Fruit fly (Drosophila melanogaster) whole organism, embryonic: ENCODE data around the gene CG33784.

Experiments
- CG10147 ChIP-seq: fragments of 200-800 bp; sonication (Bioruptor generic); optimal IDR thresholded peaks from 2 replicates; lab custom pipeline; 2019; ENCODE audit warnings: missing biosample characterization, mild to moderate bottlenecking, missing genetic modification characterization, moderate library complexity
- CG11560 ChIP-seq: fragments of 200-800 bp; sonication (Bioruptor generic); IDR thresholded peaks from 3 replicates; pipeline ENCODE4 v1.3.6; 2022; ENCODE audit warnings: missing biosample characterization, missing genetic modification characterization
- CG12391 ChIP-seq: fragments of 200-800 bp; sonication (Bioruptor generic); optimal IDR thresholded peaks from 3 replicates; lab custom pipeline; 2018; ENCODE audit warnings: missing biosample characterization, mild to moderate bottlenecking, missing genetic modification characterization, moderate library complexity
- CG12744 ChIP-seq: fragments of 200-800 bp; sonication (Bioruptor generic); optimal IDR thresholded peaks from 2 replicates; lab custom pipeline; 2016; ENCODE audit warnings: missing biosample characterization, missing genetic modification characterization
- CG13123 ChIP-seq: fragments of 200-800 bp; sonication (Bioruptor generic); optimal IDR thresholded peaks from 2 replicates; lab custom pipeline; 2016; ENCODE audit warnings: missing biosample characterization, missing genetic modification characterization
- CG13894 ChIP-seq: fragments of 200-800 bp; sonication (Bioruptor generic); optimal IDR thresholded peaks from 3 replicates; lab custom pipeline; 2018; ENCODE audit warnings: missing biosample characterization, mild to moderate bottlenecking, missing genetic modification characterization, moderate library complexity
- CG17612 ChIP-seq: fragments of 200-800 bp; sonication (Bioruptor generic); IDR thresholded peaks from 2 replicates; pipeline ENCODE4 v1.3.6; 2022; ENCODE audit warnings: missing biosample characterization, missing genetic modification characterization
- CG17802 ChIP-seq: fragments of 200-800 bp; sonication (Bioruptor generic); optimal IDR thresholded peaks from 2 replicates; lab custom pipeline; 2018; ENCODE audit warnings: missing biosample characterization, mild to moderate bottlenecking, missing genetic modification characterization, moderate library complexity
- CG17912 ChIP-seq: fragments of 200-800 bp; sonication (Bioruptor generic); optimal IDR thresholded peaks from 2 replicates; lab custom pipeline; 2018; ENCODE audit warnings: missing biosample characterization, mild to moderate bottlenecking, missing genetic modification characterization
- CG18011 ChIP-seq: fragments of 200-800 bp; sonication (Bioruptor generic); optimal IDR thresholded peaks from 2 replicates; lab custom pipeline; 2017; ENCODE audit warnings: missing biosample characterization, missing genetic modification characterization, mild to moderate bottlenecking, moderate library complexity, missing genotype
- CG18476 ChIP-seq: fragments of 200-800 bp; sonication (Bioruptor generic); optimal IDR thresholded peaks from 2 replicates; lab custom pipeline; 2016; ENCODE audit warnings: missing biosample characterization, mild to moderate bottlenecking, missing genetic modification characterization
- CG2678 ChIP-seq: fragments of 200-800 bp; sonication (Bioruptor generic); optimal IDR thresholded peaks from 3 replicates; lab custom pipeline; 2019; ENCODE audit warnings: missing biosample characterization, mild to moderate bottlenecking, missing genetic modification characterization, moderate library complexity
- CG3407 ChIP-seq: fragments of 200-800 bp; sonication (Bioruptor generic); optimal IDR thresholded peaks from 2 replicates; lab custom pipeline; 2018; ENCODE audit warnings: missing biosample characterization, mild to moderate bottlenecking, missing genetic modification characterization
- CG34376 ChIP-seq: fragments of 200-800 bp; sonication (Bioruptor generic); optimal IDR thresholded peaks from 2 replicates; lab custom pipeline; 2018; ENCODE audit warnings: missing biosample characterization, mild to moderate bottlenecking, missing genetic modification characterization
- CG4328 ChIP-seq: fragments of 200-800 bp; sonication (Bioruptor generic); optimal IDR thresholded peaks from 3 replicates; lab custom pipeline; 2017; ENCODE audit warnings: missing biosample characterization, missing genetic modification reagents, missing genetic modification characterization
- CG6175 ChIP-seq: fragments of 200-800 bp; sonication (Bioruptor generic); IDR thresholded peaks from 3 replicates; pipeline ENCODE4 v1.3.6; 2022; ENCODE audit warnings: missing biosample characterization, missing genetic modification characterization
- CG7987 ChIP-seq: fragments of 200-800 bp; sonication (Bioruptor generic); optimal IDR thresholded peaks from 2 replicates; lab custom pipeline; 2018; ENCODE audit warnings: missing biosample characterization, mild to moderate bottlenecking, missing genetic modification characterization, moderate library complexity
- CG8290 ChIP-seq, 3 experiments: fragments of 200-800 bp; sonication (Bioruptor generic); optimal IDR thresholded peaks; 2 replicates each; lab custom pipeline; 2016 to 2019; ENCODE audit warnings: missing biosample characterization in 3 of 3, missing genetic modification characterization in 3 of 3, mild to moderate bottlenecking in 2 of 3, moderate library complexity in 1 of 3
- CG8359 ChIP-seq: fragments of 200-800 bp; sonication (Bioruptor generic); optimal IDR thresholded peaks from 2 replicates; lab custom pipeline; 2017; ENCODE audit warnings: missing biosample characterization, mild to moderate bottlenecking, missing genetic modification characterization, borderline replicate concordance
- CG9609 ChIP-seq: fragments of 200-800 bp; sonication (Bioruptor generic); optimal IDR thresholded peaks from 3 replicates; lab custom pipeline; 2016; ENCODE audit warnings: missing biosample characterization, missing genetic modification characterization
- Chrac-16 ChIP-seq: fragments of 200-800 bp; sonication (Bioruptor generic); optimal IDR thresholded peaks from 3 replicates; lab custom pipeline; 2016; ENCODE audit warnings: missing biosample characterization, missing genetic modification characterization
- Deaf1 ChIP-seq: fragments of 200-800 bp; optimal IDR thresholded peaks from 3 replicates; lab custom pipeline; 2019; ENCODE audit warnings: missing biosample characterization, mild to moderate bottlenecking, missing genetic modification characterization, moderate library complexity
- Dll ChIP-seq: fragments of 200-800 bp; sonication (Bioruptor generic); IDR thresholded peaks from 4 replicates; pipeline ENCODE4 v1.3.6; 2022; ENCODE audit warnings: missing biosample characterization, missing genetic modification characterization; ENCODE audit not compliant: partially characterized antibody
- Doc2 ChIP-seq: fragments of 200-800 bp; sonication (Bioruptor generic); IDR thresholded peaks from 2 replicates; pipeline ENCODE4 v1.3.6; 2022; ENCODE audit warnings: missing biosample characterization, missing genetic modification characterization
- Dp ChIP-seq: fragments of 200-800 bp; sonication (Bioruptor generic); optimal IDR thresholded peaks from 2 replicates; lab custom pipeline; 2018; ENCODE audit warnings: missing biosample characterization, mild to moderate bottlenecking, missing genetic modification characterization, moderate library complexity
- Dref ChIP-seq: fragments of 200-800 bp; sonication (Bioruptor generic); IDR thresholded peaks from 2 replicates; pipeline ENCODE4 v1.3.6; 2022; ENCODE audit warnings: missing biosample characterization, missing genetic modification characterization
- E2f1 ChIP-seq: fragments of 200-800 bp; sonication (Bioruptor generic); IDR thresholded peaks from 2 replicates; pipeline ENCODE4 v1.3.6; 2022; ENCODE audit warnings: missing biosample characterization, missing genetic modification characterization
- Ets97D ChIP-seq: fragments of 200-800 bp; sonication (Bioruptor generic); optimal IDR thresholded peaks from 3 replicates; lab custom pipeline; 2016; ENCODE audit warnings: missing biosample characterization, missing genetic modification characterization
- Meics ChIP-seq: fragments of 200-800 bp; sonication (Bioruptor generic); optimal IDR thresholded peaks from 2 replicates; lab custom pipeline; 2017; ENCODE audit warnings: missing biosample characterization, mild to moderate bottlenecking, missing genetic modification characterization
- Opbp ChIP-seq: fragments of 200-800 bp; sonication (Bioruptor generic); IDR thresholded peaks from 3 replicates; pipeline ENCODE4 v1.3.6; 2022; ENCODE audit warnings: missing biosample characterization, missing genetic modification characterization; ENCODE audit not compliant: partially characterized antibody
- Poxn ChIP-seq: fragments of 200-800 bp; sonication (Bioruptor generic); IDR thresholded peaks from 2 replicates; pipeline ENCODE4 v1.3.6; 2022; ENCODE audit warnings: missing biosample characterization, missing genetic modification characterization
- Sin3A ChIP-seq: fragments of >200 bp; optimal IDR thresholded peaks from 2 replicates; lab custom pipeline; 2018
- Taf1 ChIP-seq: fragments of 200-800 bp; sonication (Bioruptor generic); IDR thresholded peaks from 2 replicates; pipeline ENCODE4 v1.3.6; 2022; ENCODE audit warnings: missing biosample characterization, missing genetic modification characterization
- Xbp1 ChIP-seq: fragments of 200-800 bp; sonication (Bioruptor generic); optimal IDR thresholded peaks from 3 replicates; lab custom pipeline; 2016; ENCODE audit warnings: missing biosample characterization, mild to moderate bottlenecking, missing genetic modification characterization
- bab2 ChIP-seq: fragments of 200-800 bp; sonication (Bioruptor generic); optimal IDR thresholded peaks from 2 replicates; lab custom pipeline; 2016; ENCODE audit warnings: missing biosample characterization, missing genetic modification characterization
- da ChIP-seq: fragments of 200-800 bp; sonication (Bioruptor generic); optimal IDR thresholded peaks from 2 replicates; lab custom pipeline; 2016; ENCODE audit warnings: missing biosample characterization, missing genetic modification characterization
- esg ChIP-seq: fragments of 200-800 bp; sonication (Bioruptor generic); conservative IDR thresholded peaks from 2 replicates; pipeline ENCODE4 v1.3.6; 2022; ENCODE audit warnings: missing biosample characterization, missing genetic modification characterization
- fru ChIP-seq: fragments of >200 bp; optimal IDR thresholded peaks from 2 replicates; lab custom pipeline; 2017
- jing ChIP-seq: fragments of 200-800 bp; sonication (Bioruptor generic); optimal IDR thresholded peaks from 2 replicates; lab custom pipeline; 2018; ENCODE audit warnings: missing biosample characterization, mild to moderate bottlenecking, missing genetic modification characterization
- kah ChIP-seq: fragments of 200-800 bp; sonication (Bioruptor generic); optimal IDR thresholded peaks from 2 replicates; lab custom pipeline; 2018; ENCODE audit warnings: missing biosample characterization, mild to moderate bottlenecking, missing genetic modification characterization
- lov ChIP-seq, 2 experiments: fragments of 200-800 bp in 1 of 2; fragments of >200 bp in 1 of 2; sonication (Bioruptor generic) in 1 of 2; IDR thresholded peaks in 1 of 2; optimal IDR thresholded peaks in 1 of 2; 2 replicates in 1 of 2; 3 replicates in 1 of 2; pipeline versions ENCODE4 v1.3.6 to Lab custom; 2017 to 2022; ENCODE audit warnings: missing biosample characterization in 1 of 2, missing genetic modification characterization in 1 of 2
- nom ChIP-seq: fragments of 200-800 bp; sonication (Bioruptor generic); optimal IDR thresholded peaks from 2 replicates; lab custom pipeline; 2017; ENCODE audit warnings: missing biosample characterization, missing genetic modification characterization, mild to moderate bottlenecking, moderate library complexity, missing genetic modification reagents
- onecut ChIP-seq: fragments of 200-800 bp; sonication (Bioruptor generic); IDR thresholded peaks from 2 replicates; pipeline ENCODE4 v1.3.6; 2022; ENCODE audit warnings: missing biosample characterization, missing genetic modification characterization
- prd ChIP-seq, 3 experiments: fragments of >200 bp in 2 of 3; fragments of 200-800 bp in 1 of 3; sonication (Bioruptor generic) in 1 of 3; optimal IDR thresholded peaks in 2 of 3; IDR thresholded peaks in 1 of 3; 2 replicates in 2 of 3; 3 replicates in 1 of 3; pipeline versions ENCODE4 v1.3.6 to Lab custom; 2017 to 2022; ENCODE audit warnings: missing biosample characterization in 1 of 3, missing genetic modification characterization in 1 of 3
- row ChIP-seq: fragments of 200-800 bp; sonication (Bioruptor generic); IDR thresholded peaks from 3 replicates; pipeline ENCODE4 v1.3.6; 2022; ENCODE audit warnings: missing biosample characterization, missing genetic modification characterization
- sim ChIP-seq: fragments of 200-800 bp; sonication (Bioruptor generic); IDR thresholded peaks from 2 replicates; pipeline ENCODE4 v1.3.6; 2022; ENCODE audit warnings: missing biosample characterization, missing genetic modification characterization
- sima ChIP-seq: fragments of 200-800 bp; sonication (Bioruptor generic); optimal IDR thresholded peaks from 2 replicates; lab custom pipeline; 2016; ENCODE audit warnings: missing biosample characterization, missing genetic modification characterization
- zfh1 ChIP-seq: fragments of 200-800 bp; sonication (Bioruptor generic); IDR thresholded peaks from 3 replicates; pipeline ENCODE4 v1.3.6; 2022; ENCODE audit warnings: missing biosample characterization, missing genetic modification characterization

CG33784 gene

dm6 chr3R:10097531-10098295 is 30.0 kb downstream of the CG33784 start (continued):
- TF ChIP-seq kah (GFP tag; lab: Kevin White, UChicago) (no peak), CG7987 (GFP tag; lab: Kevin White, UChicago) (peak; percentile 81), CG17802 (tag; lab: Kevin White, UChicago) (no peak), E2f1 (GFP tag; lab: Robert Waterston, UW) (peak; percentile 55; the same call in 1 of the 2 replicates), CG17912 (GFP tag; lab: Kevin White, UChicago) (no peak), prd (optimal IDR thresholded peaks at IDR 0.05; lab: Kevin White, UChicago) (no peak), prd (GFP tag; IDR thresholded peaks at IDR 0.05; lab: Robert Waterston, UW) (peak; percentile 70), Sin3A (lab: Kevin White, UChicago) (no peak), CG17612 (GFP tag; lab: Robert Waterston, UW) (peak; percentile 36; the same call in 1 of the 2 replicates), CG13123 (GFP tag; lab: Kevin White, UChicago) (no peak), CG2678 (peak; percentile 82), Taf1 (GFP tag; lab: Robert Waterston, UW) (peak; percentile 50; the same call in 1 of the 2 replicates), jing (GFP tag; lab: Kevin White, UChicago) (no peak), Meics (GFP tag; lab: Kevin White, UChicago) (peak; percentile 74), da (GFP tag; lab: Kevin White, UChicago) (no peak), Dll (GFP tag; lab: Robert Waterston, UW) (0 out of 4 replicates have a peak, but pooled peaks have one; percentile 37), Doc2 (GFP tag; lab: Robert Waterston, UW) (no peak), Dref (no peak), CG34376 (peak; percentile 99), CG3407 (GFP tag; lab: Kevin White, UChicago) (no peak), CG13894 (peak; percentile 56), lov (optimal IDR thresholded peaks at IDR 0.05; lab: Kevin White, UChicago) (no peak), lov (GFP tag; IDR thresholded peaks at IDR 0.05; lab: Robert Waterston, UW) (no peak), sima (no peak), CG4328 (GFP tag; lab: Kevin White, UChicago) (peak; percentile 57), CG18011 (GFP tag; lab: Kevin White, UChicago) (peak; percentile 59), row (GFP tag; lab: Robert Waterston, UW) (peak; percentile 78), Opbp (GFP tag; lab: Robert Waterston, UW) (no peak), CG18476 (GFP tag; lab: Kevin White, UChicago) (no peak), nom (no peak), Dp (GFP tag; lab: Kevin White, UChicago) (no peak), Chrac-16 (GFP tag; lab: Kevin White, UChicago) (peak; percentile 52), esg (GFP tag; lab: Robert Waterston, UW) (peak; percentile 72), zfh1 (GFP tag; lab: Robert Waterston, UW) (peak; percentile 53; the same call in 2 of the 3 replicates), CG6175 (GFP tag; lab: Robert Waterston, UW) (peak; percentile 88), fru (lab: Kevin White, UChicago) (no peak), CG11560 (0 out of 3 replicates have a peak, but pooled peaks have one; percentile 22), CG12744 (GFP tag; lab: Kevin White, UChicago) (no peak), Deaf1 (tag; lab: Kevin White, UChicago) (peak; percentile 68), bab2 (GFP tag; lab: Kevin White, UChicago) (peak; percentile 66), CG12391 (peak; percentile 65), CG10147 (GFP tag; lab: Kevin White, UChicago) (peak; percentile 48), sim (GFP tag; lab: Robert Waterston, UW) (no peak), onecut (peak; percentile 49; the same call in 1 of the 2 replicates), CG8290 (GFP tag; optimal IDR thresholded peaks at IDR 0.05; lab: Kevin White, UChicago) (no peak), CG8290 (tag; optimal IDR thresholded peaks at IDR 0.05; lab: Kevin White, UChicago) (peak in 1 of 2 experiments; percentile 71), Xbp1 (peak; percentile 62), Poxn (GFP tag; lab: Robert Waterston, UW) (no peak), CG8359 (GFP tag; lab: Kevin White, UChicago) (no peak), CG9609 (GFP tag; lab: Kevin White, UChicago) (peak; percentile 49), Ets97D (GFP tag; lab: Kevin White, UChicago) (peak; percentile 42)
